Fruit fly (Drosophila melanogaster) whole organism, wandering third instar larva: ENCODE measurements around the gene CG31835.

Source experiments
- CG32264 ChIP-seq: fragments of 200-800 bp; sonication (Bioruptor generic); optimal IDR thresholded peaks from 2 replicates; lab custom pipeline; 2016; ENCODE audit warnings: missing biosample characterization, missing genetic modification characterization
- CrebA ChIP-seq: fragments of 200-800 bp; sonication (Bioruptor generic); optimal IDR thresholded peaks from 2 replicates; lab custom pipeline; 2016; ENCODE audit warnings: missing biosample characterization, mild to moderate bottlenecking, missing genetic modification characterization, borderline replicate concordance
- Dfd ChIP-seq: fragments of >200 bp; optimal IDR thresholded peaks from 2 replicates; lab custom pipeline; 2017; ENCODE audit warnings: missing biosample characterization, missing genetic modification characterization
- Hr78 ChIP-seq: fragments of >200 bp; optimal IDR thresholded peaks from 2 replicates; lab custom pipeline; 2017; ENCODE audit warnings: missing biosample characterization, missing genetic modification characterization
- OdsH ChIP-seq: fragments of 200-800 bp; sonication (Bioruptor generic); optimal IDR thresholded peaks from 2 replicates; lab custom pipeline; 2016; ENCODE audit warnings: missing biosample characterization, mild to moderate bottlenecking, missing genetic modification characterization
- Rel ChIP-seq, 2 experiments: fragments of 200-800 bp; sonication (Bioruptor generic) in 1 of 2; optimal IDR thresholded peaks; 2 replicates in 1 of 2; 3 replicates in 1 of 2; lab custom pipeline; 2016 to 2019; ENCODE audit warnings: mild to moderate bottlenecking in 2 of 2, missing biosample characterization in 2 of 2, missing genetic modification characterization in 2 of 2, moderate library complexity in 1 of 2
- Vsx2 ChIP-seq: fragments of 200-300, 225-300 bp; sonication (Bioruptor generic); optimal IDR thresholded peaks from 2 replicates; lab custom pipeline; 2018; ENCODE audit warnings: missing biosample characterization, missing genetic modification characterization; ENCODE audit not compliant: partially characterized antibody
- jim ChIP-seq: fragments of 175-275, 200-325 bp; sonication (Bioruptor generic); optimal IDR thresholded peaks from 2 replicates; lab custom pipeline; 2016; ENCODE audit warnings: missing biosample characterization, mild to moderate bottlenecking, missing genetic modification characterization
- pan ChIP-seq: fragments of >200 bp; optimal IDR thresholded peaks from 2 replicates; lab custom pipeline; 2017
- psq ChIP-seq: fragments of 200-800 bp; sonication (Bioruptor generic); optimal IDR thresholded peaks from 3 replicates; lab custom pipeline; 2017; ENCODE audit warnings: missing biosample characterization, mild to moderate bottlenecking, missing genetic modification characterization, moderate library complexity
- sage ChIP-seq: fragments of 200-800 bp; sonication (Bioruptor generic); optimal IDR thresholded peaks from 2 replicates; lab custom pipeline; 2016; ENCODE audit warnings: missing biosample characterization, mild to moderate bottlenecking, missing genetic modification characterization
- usp ChIP-seq: fragments of >200 bp; optimal IDR thresholded peaks from 2 replicates; lab custom pipeline; 2017; ENCODE audit warnings: missing biosample characterization, missing genetic modification characterization
- woc ChIP-seq: sonication (Bioruptor generic); optimal IDR thresholded peaks from 2 replicates; lab custom pipeline; 2016; ENCODE audit warnings: missing biosample characterization, mild to moderate bottlenecking, missing genetic modification characterization

dm6 chr2L:14744121-14744520 lies 8.5 kb downstream of the CG31835 start, which contains the start of gene CG42681:
- no peak for TF ChIP-seq Dfd (GFP tag; lab: Kevin White, UChicago)
- TF ChIP-seq usp: no peak
- no peak for TF ChIP-seq Vsx2
- TF ChIP-seq psq (GFP tag; lab: Kevin White, UChicago): no peak
- TF ChIP-seq woc (GFP tag; lab: Kevin White, UChicago): no peak
- TF ChIP-seq Rel (GFP tag; optimal IDR thresholded peaks at IDR 0.05; lab: Kevin White, UChicago): no peak
- TF ChIP-seq Rel (tag; optimal IDR thresholded peaks at IDR 0.05; lab: Kevin White, UChicago): no peak
- TF ChIP-seq OdsH (GFP tag; lab: Kevin White, UChicago): no peak
- TF ChIP-seq pan: no peak
- no peak for TF ChIP-seq CG32264
- no peak for TF ChIP-seq Hr78
- no peak for TF ChIP-seq sage (GFP tag; lab: Kevin White, UChicago)
- no peak for TF ChIP-seq jim (GFP tag; lab: Kevin White, UChicago)
- TF ChIP-seq CrebA (GFP tag; lab: Kevin White, UChicago): no peak
